Fruit fly (Drosophila melanogaster) whole organism, embryonic: ENCODE data around the gene Fam92.

Source experiments
- ATbp ChIP-seq: fragments of 200-800 bp; sonication (Bioruptor generic); optimal IDR thresholded peaks from 2 replicates; lab custom pipeline; 2017; ENCODE audit warnings: missing biosample characterization, mild to moderate bottlenecking, missing genetic modification characterization, missing genetic modification reagents
- Atf6 ChIP-seq: fragments of 200-800 bp; sonication (Bioruptor generic); IDR thresholded peaks from 2 replicates; pipeline ENCODE4 v1.3.6; 2022; ENCODE audit warnings: missing biosample characterization, missing genetic modification characterization
- CG11504 ChIP-seq: fragments of 200-800 bp; sonication (Bioruptor generic); optimal IDR thresholded peaks from 3 replicates; lab custom pipeline; 2019; ENCODE audit warnings: missing biosample characterization, mild to moderate bottlenecking, missing genetic modification characterization, moderate library complexity
- CG11695 ChIP-seq: fragments of 200-800 bp; sonication (Bioruptor generic); IDR thresholded peaks from 3 replicates; pipeline ENCODE4 v1.3.6; 2022; ENCODE audit warnings: missing biosample characterization, missing genetic modification characterization
- CG13424 ChIP-seq: fragments of 200-800 bp; sonication (Bioruptor generic); optimal IDR thresholded peaks from 2 replicates; lab custom pipeline; 2019; ENCODE audit warnings: missing biosample characterization, mild to moderate bottlenecking, missing genetic modification characterization, moderate library complexity
- CG14710 ChIP-seq: fragments of 200-800 bp; sonication (Bioruptor generic); optimal IDR thresholded peaks from 3 replicates; lab custom pipeline; 2019; ENCODE audit warnings: missing biosample characterization, mild to moderate bottlenecking, missing genetic modification characterization, moderate library complexity
- CG15696 ChIP-seq: fragments of 200-800 bp; sonication (Bioruptor generic); optimal IDR thresholded peaks from 2 replicates; lab custom pipeline; 2019; ENCODE audit warnings: missing biosample characterization, mild to moderate bottlenecking, missing genetic modification characterization, moderate library complexity
- CG16779 ChIP-seq: fragments of 200-800 bp; sonication (Bioruptor generic); IDR thresholded peaks from 2 replicates; pipeline ENCODE4 v1.3.6; 2022; ENCODE audit warnings: missing biosample characterization, missing genetic modification characterization
- CG16813 ChIP-seq: fragments of 200-800 bp; sonication (Bioruptor generic); IDR thresholded peaks from 3 replicates; pipeline ENCODE4 v1.3.6; 2022; ENCODE audit warnings: missing biosample characterization, missing genetic modification characterization; ENCODE audit not compliant: partially characterized antibody
- CG17359 ChIP-seq: fragments of 200-800 bp; sonication (Bioruptor generic); optimal IDR thresholded peaks from 3 replicates; lab custom pipeline; 2018; ENCODE audit warnings: missing biosample characterization, mild to moderate bottlenecking, missing genetic modification characterization, moderate library complexity
- CG18262 ChIP-seq: fragments of 200-800 bp; optimal IDR thresholded peaks from 3 replicates; lab custom pipeline; 2019; ENCODE audit warnings: missing biosample characterization, mild to moderate bottlenecking, missing genetic modification characterization, moderate library complexity
- CG18619 ChIP-seq: fragments of 200-800 bp; sonication (Bioruptor generic); optimal IDR thresholded peaks from 3 replicates; lab custom pipeline; 2017; ENCODE audit warnings: missing biosample characterization, mild to moderate bottlenecking, missing genetic modification characterization
- CG2875 ChIP-seq: fragments of 200-800 bp; sonication (Bioruptor generic); optimal IDR thresholded peaks from 2 replicates; lab custom pipeline; 2017; ENCODE audit warnings: missing biosample characterization, mild to moderate bottlenecking, missing genetic modification characterization, missing genetic modification reagents
- CG31441 ChIP-seq: fragments of 200-800 bp; sonication (Bioruptor generic); IDR thresholded peaks from 2 replicates; pipeline ENCODE4 v1.3.6; 2022; ENCODE audit warnings: missing biosample characterization, missing genetic modification characterization
- CG32772 ChIP-seq: fragments of 200-800 bp; sonication (Bioruptor generic); IDR thresholded peaks from 2 replicates; pipeline ENCODE4 v1.3.6; 2022; ENCODE audit warnings: missing biosample characterization, missing genetic modification characterization
- CG33213 ChIP-seq: fragments of 200-800 bp; sonication (Bioruptor generic); optimal IDR thresholded peaks from 3 replicates; lab custom pipeline; 2016; ENCODE audit warnings: missing biosample characterization, missing genetic modification characterization
- CG33557 ChIP-seq: fragments of 200-800 bp; sonication (Bioruptor generic); optimal IDR thresholded peaks from 2 replicates; lab custom pipeline; 2019; ENCODE audit warnings: missing biosample characterization, mild to moderate bottlenecking, missing genetic modification characterization, moderate library complexity
- CG4404 ChIP-seq: fragments of 200-800 bp; sonication (Bioruptor generic); IDR thresholded peaks from 2 replicates; pipeline ENCODE4 v1.3.6; 2022; ENCODE audit warnings: missing biosample characterization, missing genetic modification characterization
- CG6175 ChIP-seq: fragments of 200-800 bp; sonication (Bioruptor generic); IDR thresholded peaks from 3 replicates; pipeline ENCODE4 v1.3.6; 2022; ENCODE audit warnings: missing biosample characterization, missing genetic modification characterization
- CG7963 ChIP-seq: fragments of 200-800 bp; sonication (Bioruptor generic); IDR thresholded peaks from 3 replicates; pipeline ENCODE4 v1.3.6; 2022; ENCODE audit warnings: missing biosample characterization, missing genetic modification characterization; ENCODE audit not compliant: partially characterized antibody
- CG7987 ChIP-seq: fragments of 200-800 bp; sonication (Bioruptor generic); optimal IDR thresholded peaks from 2 replicates; lab custom pipeline; 2018; ENCODE audit warnings: missing biosample characterization, mild to moderate bottlenecking, missing genetic modification characterization, moderate library complexity
- CG9727 ChIP-seq: fragments of 200-800 bp; sonication (Bioruptor generic); optimal IDR thresholded peaks from 3 replicates; lab custom pipeline; 2017; ENCODE audit warnings: missing biosample characterization, mild to moderate bottlenecking, missing genetic modification characterization
- D19A ChIP-seq: fragments of 200-800 bp; optimal IDR thresholded peaks from 3 replicates; lab custom pipeline; 2019; ENCODE audit warnings: missing biosample characterization, mild to moderate bottlenecking, missing genetic modification characterization, moderate library complexity
- Fer3 ChIP-seq: fragments of 200-800 bp; sonication (Bioruptor generic); optimal IDR thresholded peaks from 2 replicates; lab custom pipeline; 2018; ENCODE audit warnings: missing biosample characterization, mild to moderate bottlenecking, missing genetic modification characterization, moderate library complexity
- GATAe ChIP-seq: fragments of 200-800 bp; sonication (Bioruptor generic); conservative IDR thresholded peaks from 2 replicates; pipeline ENCODE4 v1.3.6; 2022; ENCODE audit warnings: missing biosample characterization, missing genetic modification characterization
- HHEX ChIP-seq: fragments of 200-800 bp; sonication (Bioruptor generic); optimal IDR thresholded peaks from 3 replicates; lab custom pipeline; 2017; ENCODE audit warnings: missing biosample characterization, mild to moderate bottlenecking, missing genetic modification characterization, missing genetic modification reagents
- HLHmδ ChIP-seq: fragments of 200-800 bp; sonication (Bioruptor generic); optimal IDR thresholded peaks from 2 replicates; lab custom pipeline; 2018; ENCODE audit warnings: missing biosample characterization, mild to moderate bottlenecking, missing genetic modification characterization, moderate library complexity
- Hr51 ChIP-seq, 2 experiments: fragments of 200-800 bp; sonication (Bioruptor generic); optimal IDR thresholded peaks; 2 replicates in 1 of 2; 3 replicates in 1 of 2; lab custom pipeline; 2016 to 2018; ENCODE audit warnings: missing biosample characterization in 2 of 2, missing genetic modification characterization in 2 of 2, mild to moderate bottlenecking in 1 of 2, moderate library complexity in 1 of 2
- PHDP ChIP-seq: fragments of 200-800 bp; sonication (Bioruptor generic); optimal IDR thresholded peaks from 3 replicates; lab custom pipeline; 2018; ENCODE audit warnings: missing biosample characterization, mild to moderate bottlenecking, missing genetic modification characterization, moderate library complexity
- Xrp1 ChIP-seq: fragments of 200-800 bp; sonication (Bioruptor generic); IDR thresholded peaks from 2 replicates; pipeline ENCODE4 v1.3.6; 2022; ENCODE audit warnings: missing biosample characterization, missing genetic modification characterization
- ac ChIP-seq: fragments of 200-800 bp; sonication (Bioruptor generic); optimal IDR thresholded peaks from 3 replicates; lab custom pipeline; 2017; ENCODE audit warnings: missing biosample characterization, mild to moderate bottlenecking, missing genetic modification characterization
- bsh ChIP-seq, 2 experiments: fragments of 200-800 bp; sonication (Bioruptor generic); optimal IDR thresholded peaks; 2 replicates each; lab custom pipeline; 2017 to 2018; ENCODE audit warnings: mild to moderate bottlenecking in 2 of 2, missing biosample characterization in 2 of 2, missing genetic modification characterization in 2 of 2, moderate library complexity in 1 of 2
- cwo ChIP-seq: fragments of 200-800 bp; sonication (Bioruptor generic); optimal IDR thresholded peaks from 3 replicates; lab custom pipeline; 2017; ENCODE audit warnings: missing biosample characterization, missing genetic modification characterization, mild to moderate bottlenecking, moderate library complexity, missing genetic modification reagents
- dati ChIP-seq: fragments of 200-800 bp; sonication (Bioruptor generic); IDR thresholded peaks from 2 replicates; pipeline ENCODE4 v1.3.6; 2022; ENCODE audit warnings: missing biosample characterization, missing genetic modification characterization
- dpn ChIP-seq, 2 experiments: fragments of 200-800 bp; sonication (Bioruptor generic); optimal IDR thresholded peaks; 3 replicates each; lab custom pipeline; 2016; ENCODE audit warnings: missing biosample characterization in 2 of 2, missing genetic modification characterization in 2 of 2
- gce ChIP-seq: fragments of 200-800 bp; sonication (Bioruptor generic); IDR thresholded peaks from 3 replicates; pipeline ENCODE4 v1.3.6; 2022; ENCODE audit warnings: missing biosample characterization, missing genetic modification characterization
- lola ChIP-seq, 3 experiments: fragments of >200 bp in 2 of 3; fragments of 200-800 bp in 1 of 3; sonication (Bioruptor generic) in 1 of 3; optimal IDR thresholded peaks; 2 replicates each; lab custom pipeline; 2017 to 2019; ENCODE audit warnings: missing biosample characterization in 3 of 3, missing genetic modification characterization in 3 of 3, mild to moderate bottlenecking in 1 of 3, moderate library complexity in 1 of 3
- phol ChIP-seq: fragments of 200-800 bp; sonication (Bioruptor generic); optimal IDR thresholded peaks from 3 replicates; lab custom pipeline; 2018; ENCODE audit warnings: missing biosample characterization, mild to moderate bottlenecking, missing genetic modification characterization, moderate library complexity
- prd ChIP-seq, 3 experiments: fragments of >200 bp in 2 of 3; fragments of 200-800 bp in 1 of 3; sonication (Bioruptor generic) in 1 of 3; optimal IDR thresholded peaks in 2 of 3; IDR thresholded peaks in 1 of 3; 2 replicates in 2 of 3; 3 replicates in 1 of 3; pipeline versions ENCODE4 v1.3.6 to Lab custom; 2017 to 2022; ENCODE audit warnings: missing biosample characterization in 1 of 3, missing genetic modification characterization in 1 of 3
- sens-2 ChIP-seq: fragments of 200-800 bp; sonication (Bioruptor generic); IDR thresholded peaks from 2 replicates; pipeline ENCODE4 v1.3.6; 2022; ENCODE audit warnings: missing biosample characterization, missing genetic modification characterization
- sug ChIP-seq: fragments of 200-800 bp; optimal IDR thresholded peaks from 2 replicates; lab custom pipeline; 2019; ENCODE audit warnings: missing biosample characterization, mild to moderate bottlenecking, missing genetic modification characterization, moderate library complexity
- tll ChIP-seq, 2 experiments: fragments of 200-800 bp in 1 of 2; fragments of >200 bp in 1 of 2; sonication (Bioruptor generic) in 1 of 2; optimal IDR thresholded peaks; 2 replicates each; lab custom pipeline; 2017 to 2019; ENCODE audit warnings: missing biosample characterization in 2 of 2, missing genetic modification characterization in 2 of 2, mild to moderate bottlenecking in 1 of 2, moderate library complexity in 1 of 2
- twi ChIP-seq: fragments of 200-800 bp; optimal IDR thresholded peaks from 2 replicates; lab custom pipeline; 2019; ENCODE audit warnings: missing biosample characterization, mild to moderate bottlenecking, missing genetic modification characterization, moderate library complexity
- unc-4 ChIP-seq: fragments of 200-800 bp; sonication (Bioruptor generic); IDR thresholded peaks from 2 replicates; pipeline ENCODE4 v1.3.6; 2022; ENCODE audit warnings: missing biosample characterization, missing genetic modification characterization; ENCODE audit not compliant: partially characterized antibody
- wek ChIP-seq: fragments of 200-800 bp; sonication (Bioruptor generic); optimal IDR thresholded peaks from 3 replicates; lab custom pipeline; 2018; ENCODE audit warnings: missing biosample characterization, mild to moderate bottlenecking, missing genetic modification characterization, moderate library complexity
- yki ChIP-seq: fragments of >200 bp; optimal IDR thresholded peaks from 3 replicates; lab custom pipeline; 2018

The Fam92 gene

dm6 chr2L:12465164-12466011 lies 40.7 kb downstream of the Fam92 start:
- TF ChIP-seq CG11504 (tag; lab: Kevin White, UChicago): peak; percentile 33
- TF ChIP-seq ATbp (GFP tag; lab: Kevin White, UChicago): peak; percentile 48
- TF ChIP-seq CG6175 (GFP tag; lab: Robert Waterston, UW): no peak
- TF ChIP-seq prd (optimal IDR thresholded peaks at IDR 0.05; lab: Kevin White, UChicago): no peak
- TF ChIP-seq prd (GFP tag; IDR thresholded peaks at IDR 0.05; lab: Robert Waterston, UW): no peak
- peak; percentile 20 for TF ChIP-seq CG18262 (tag; lab: Kevin White, UChicago)
- TF ChIP-seq tll (GFP tag; optimal IDR thresholded peaks at IDR 0.05; lab: Kevin White, UChicago): no peak
- TF ChIP-seq D19A (tag; lab: Kevin White, UChicago): no peak
- TF ChIP-seq Atf6: peak; percentile 31; the same call in 1 of the 2 replicates
- no peak for TF ChIP-seq sens-2 (GFP tag; lab: Robert Waterston, UW)
- peak; percentile 34 for TF ChIP-seq CG17359 (tag; lab: Kevin White, UChicago)
- TF ChIP-seq HHEX (GFP tag; lab: Kevin White, UChicago): peak; percentile 23
- peak; percentile 24 for TF ChIP-seq twi (tag; lab: Kevin White, UChicago)
- no peak for TF ChIP-seq dpn (GFP tag; optimal IDR thresholded peaks at IDR 0.05; lab: Kevin White, UChicago)
- peak; percentile 44; the same call in 1 of the 2 replicates for TF ChIP-seq CG31441 (GFP tag; lab: Robert Waterston, UW)
- peak; percentile 52 for TF ChIP-seq PHDP (tag; lab: Kevin White, UChicago)
- peak; percentile 56 for TF ChIP-seq sug (tag; lab: Kevin White, UChicago)
- TF ChIP-seq CG11695 (GFP tag; lab: Robert Waterston, UW): 0 out of 3 replicates have a peak, but pooled peaks have one; percentile 45
- TF ChIP-seq wek (GFP tag; lab: Kevin White, UChicago): peak; percentile 27
- TF ChIP-seq HLHmδ (GFP tag; lab: Kevin White, UChicago): no peak
- peak; percentile 35 for TF ChIP-seq CG9727 (GFP tag; lab: Kevin White, UChicago)
- TF ChIP-seq cwo (GFP tag; lab: Kevin White, UChicago): no peak
- TF ChIP-seq Fer3 (tag; lab: Kevin White, UChicago): peak; percentile 11
- TF ChIP-seq CG15696 (tag; lab: Kevin White, UChicago): peak; percentile 69
- no peak for TF ChIP-seq GATAe (GFP tag; lab: Robert Waterston, UW)
- TF ChIP-seq CG7963 (GFP tag; lab: Robert Waterston, UW): no peak
- peak; percentile 35 for TF ChIP-seq CG18619 (GFP tag; lab: Kevin White, UChicago)
- no peak for TF ChIP-seq dati (GFP tag; lab: Robert Waterston, UW)
- TF ChIP-seq unc-4 (GFP tag; lab: Robert Waterston, UW): no peak
- peak; percentile 31 for TF ChIP-seq CG13424 (tag; lab: Kevin White, UChicago)
- TF ChIP-seq bsh (GFP tag; optimal IDR thresholded peaks at IDR 0.05; lab: Kevin White, UChicago): peak in 1 of 2 experiments; percentile 54
- no peak for TF ChIP-seq CG32772
- peak; percentile 36 for TF ChIP-seq CG14710 (tag; lab: Kevin White, UChicago)
- peak; percentile 56 for TF ChIP-seq CG2875 (GFP tag; lab: Kevin White, UChicago)
- TF ChIP-seq CG16779 (GFP tag; lab: Robert Waterston, UW): no peak
- no peak for TF ChIP-seq phol
- no peak for TF ChIP-seq CG4404 (GFP tag; lab: Robert Waterston, UW)
- peak; percentile 50; the same call in 1 of the 3 replicates for TF ChIP-seq gce
- peak; percentile 49; the same call in 1 of the 2 replicates for TF ChIP-seq Xrp1 (GFP tag; lab: Robert Waterston, UW)
- TF ChIP-seq CG33213 (GFP tag; lab: Kevin White, UChicago): no peak
- peak in 1 of 3 experiments; percentile 23 for TF ChIP-seq lola (GFP tag; optimal IDR thresholded peaks at IDR 0.05; lab: Kevin White, UChicago)
- TF ChIP-seq Hr51 (GFP tag; optimal IDR thresholded peaks at IDR 0.05; lab: Kevin White, UChicago): no peak
- peak; percentile 56 for TF ChIP-seq CG33557
- TF ChIP-seq yki (lab: Kevin White, UChicago): no peak
- TF ChIP-seq CG16813 (GFP tag; lab: Robert Waterston, UW): no peak
- peak; percentile 63 for TF ChIP-seq CG7987 (GFP tag; lab: Kevin White, UChicago)
- TF ChIP-seq ac (GFP tag; lab: Kevin White, UChicago): peak; percentile 77
